Fruit fly (Drosophila melanogaster) whole organism, embryonic: ENCODE data around the gene Rchy1.
A peak's percentile ranks its signal among the peaks of the same experiment; 100 is the strongest.

Experiments
- CG10565 ChIP-seq: fragments of 200-800 bp; sonication (Bioruptor generic); optimal IDR thresholded peaks from 3 replicates; lab custom pipeline; 2016; ENCODE audit warnings: missing biosample characterization, mild to moderate bottlenecking, missing genetic modification characterization
- CG10979 ChIP-seq: fragments of 200-800 bp; sonication (Bioruptor generic); optimal IDR thresholded peaks from 2 replicates; lab custom pipeline; 2018; ENCODE audit warnings: missing biosample characterization, mild to moderate bottlenecking, missing genetic modification characterization, moderate library complexity
- CG12104 ChIP-seq: fragments of 200-800 bp; sonication (Bioruptor generic); optimal IDR thresholded peaks from 3 replicates; lab custom pipeline; 2016; ENCODE audit warnings: missing biosample characterization, missing genetic modification characterization
- CG12219 ChIP-seq: fragments of 200-800 bp; sonication (Bioruptor generic); optimal IDR thresholded peaks from 3 replicates; lab custom pipeline; 2018; ENCODE audit warnings: missing biosample characterization, mild to moderate bottlenecking, missing genetic modification characterization
- CG12744 ChIP-seq: fragments of 200-800 bp; sonication (Bioruptor generic); optimal IDR thresholded peaks from 2 replicates; lab custom pipeline; 2016; ENCODE audit warnings: missing biosample characterization, missing genetic modification characterization
- CG13123 ChIP-seq: fragments of 200-800 bp; sonication (Bioruptor generic); optimal IDR thresholded peaks from 2 replicates; lab custom pipeline; 2016; ENCODE audit warnings: missing biosample characterization, missing genetic modification characterization
- CG13424 ChIP-seq: fragments of 200-800 bp; sonication (Bioruptor generic); optimal IDR thresholded peaks from 2 replicates; lab custom pipeline; 2019; ENCODE audit warnings: missing biosample characterization, mild to moderate bottlenecking, missing genetic modification characterization, moderate library complexity
- CG13894 ChIP-seq: fragments of 200-800 bp; sonication (Bioruptor generic); optimal IDR thresholded peaks from 3 replicates; lab custom pipeline; 2018; ENCODE audit warnings: missing biosample characterization, mild to moderate bottlenecking, missing genetic modification characterization, moderate library complexity
- CG17186 ChIP-seq: fragments of 200-800 bp; sonication (Bioruptor generic); optimal IDR thresholded peaks from 3 replicates; lab custom pipeline; 2017; ENCODE audit warnings: missing biosample characterization, missing genetic modification reagents, missing genetic modification characterization
- CG1792 ChIP-seq: fragments of 200-800 bp; sonication (Bioruptor generic); optimal IDR thresholded peaks from 2 replicates; lab custom pipeline; 2016; ENCODE audit warnings: missing biosample characterization, missing genetic modification characterization
- CG2889 ChIP-seq: fragments of 200-800 bp; sonication (Bioruptor generic); IDR thresholded peaks from 3 replicates; pipeline ENCODE4 v1.3.6; 2022; ENCODE audit warnings: missing biosample characterization, missing genetic modification characterization
- CG3065 ChIP-seq: fragments of 200-800 bp; sonication (Bioruptor generic); optimal IDR thresholded peaks from 2 replicates; lab custom pipeline; 2016; ENCODE audit warnings: missing biosample characterization, missing genetic modification characterization
- CG31365 ChIP-seq: fragments of 200-800 bp; sonication (Bioruptor generic); optimal IDR thresholded peaks from 2 replicates; lab custom pipeline; 2018; ENCODE audit warnings: missing biosample characterization, mild to moderate bottlenecking, missing genetic modification characterization
- CG3163 ChIP-seq: fragments of 200-800 bp; sonication (Bioruptor generic); optimal IDR thresholded peaks from 3 replicates; lab custom pipeline; 2016; ENCODE audit warnings: missing biosample characterization, missing genetic modification characterization
- CG9609 ChIP-seq: fragments of 200-800 bp; sonication (Bioruptor generic); optimal IDR thresholded peaks from 3 replicates; lab custom pipeline; 2016; ENCODE audit warnings: missing biosample characterization, missing genetic modification characterization
- CG9876 ChIP-seq: fragments of 200-800 bp; sonication (Bioruptor generic); optimal IDR thresholded peaks from 2 replicates; lab custom pipeline; 2016; ENCODE audit warnings: missing biosample characterization, missing genetic modification characterization
- Dip2 ChIP-seq: fragments of 200-800 bp; sonication (Bioruptor generic); IDR thresholded peaks from 2 replicates; pipeline ENCODE4 v1.3.6; 2022; ENCODE audit warnings: missing biosample characterization, missing genetic modification characterization
- Doc2 ChIP-seq: fragments of 200-800 bp; sonication (Bioruptor generic); IDR thresholded peaks from 2 replicates; pipeline ENCODE4 v1.3.6; 2022; ENCODE audit warnings: missing biosample characterization, missing genetic modification characterization
- Doc3 ChIP-seq: fragments of 200-800 bp; sonication (Bioruptor generic); IDR thresholded peaks from 3 replicates; pipeline ENCODE4 v1.3.6; 2022; ENCODE audit warnings: missing biosample characterization, missing genetic modification characterization; ENCODE audit not compliant: partially characterized antibody
- H2.0 ChIP-seq: fragments of 200-800 bp; sonication (Bioruptor generic); IDR thresholded peaks from 2 replicates; pipeline ENCODE4 v1.3.6; 2022; ENCODE audit warnings: missing biosample characterization, missing genetic modification characterization
- Hand ChIP-seq: fragments of 200-800 bp; sonication (Bioruptor generic); optimal IDR thresholded peaks from 2 replicates; lab custom pipeline; 2017; ENCODE audit warnings: mild to moderate bottlenecking, missing biosample characterization, missing genetic modification reagents, missing genetic modification characterization
- Meics ChIP-seq: fragments of 200-800 bp; sonication (Bioruptor generic); optimal IDR thresholded peaks from 2 replicates; lab custom pipeline; 2017; ENCODE audit warnings: missing biosample characterization, mild to moderate bottlenecking, missing genetic modification characterization
- Mrtf ChIP-seq: fragments of 200-800 bp; sonication (Bioruptor generic); IDR thresholded peaks from 3 replicates; pipeline ENCODE4 v1.3.6; 2022; ENCODE audit warnings: missing biosample characterization, missing genetic modification characterization
- Oli ChIP-seq: fragments of 200-800 bp; sonication (Bioruptor generic); optimal IDR thresholded peaks from 2 replicates; lab custom pipeline; 2018; ENCODE audit warnings: missing biosample characterization, mild to moderate bottlenecking, missing genetic modification characterization, moderate library complexity
- Pdp1 ChIP-seq, 2 experiments: fragments of 200-800 bp; sonication (Bioruptor generic); optimal IDR thresholded peaks; 3 replicates each; lab custom pipeline; 2016; ENCODE audit warnings: missing biosample characterization in 2 of 2, missing genetic modification characterization in 2 of 2, mild to moderate bottlenecking in 1 of 2, moderate library complexity in 1 of 2
- Sox102F ChIP-seq: fragments of 200-800 bp; sonication (Bioruptor generic); optimal IDR thresholded peaks from 2 replicates; lab custom pipeline; 2018; ENCODE audit warnings: missing biosample characterization, mild to moderate bottlenecking, missing genetic modification characterization, moderate library complexity
- Ssrp ChIP-seq: fragments of 200-800 bp; sonication (Bioruptor generic); optimal IDR thresholded peaks from 2 replicates; lab custom pipeline; 2018; ENCODE audit warnings: missing biosample characterization, mild to moderate bottlenecking, missing genetic modification characterization, moderate library complexity
- TFAM ChIP-seq: fragments of 200-800 bp; sonication (Bioruptor generic); optimal IDR thresholded peaks from 2 replicates; lab custom pipeline; 2017; ENCODE audit warnings: missing biosample characterization, missing genetic modification characterization, inconsistent platforms
- Usf ChIP-seq: fragments of 200-800 bp; sonication (Bioruptor generic); optimal IDR thresholded peaks from 2 replicates; lab custom pipeline; 2017; ENCODE audit warnings: missing genotype, missing biosample characterization, missing genetic modification characterization
- Xbp1 ChIP-seq: fragments of 200-800 bp; sonication (Bioruptor generic); optimal IDR thresholded peaks from 3 replicates; lab custom pipeline; 2016; ENCODE audit warnings: missing biosample characterization, mild to moderate bottlenecking, missing genetic modification characterization
- al ChIP-seq: fragments of 200-800 bp; sonication (Bioruptor generic); IDR thresholded peaks from 2 replicates; pipeline ENCODE4 v1.3.6; 2022; ENCODE audit warnings: missing biosample characterization, missing genetic modification characterization
- ato ChIP-seq: fragments of 200-800 bp; sonication (Bioruptor generic); IDR thresholded peaks from 2 replicates; pipeline ENCODE4 v1.3.6; 2022; ENCODE audit warnings: missing biosample characterization, missing genetic modification characterization; ENCODE audit not compliant: partially characterized antibody
- croc ChIP-seq: fragments of 200-800 bp; sonication (Bioruptor generic); conservative IDR thresholded peaks from 3 replicates; pipeline ENCODE4 v1.3.6; 2022; ENCODE audit warnings: missing biosample characterization, missing genetic modification characterization
- crp ChIP-seq, 2 experiments: fragments of 200-800 bp; sonication (Bioruptor generic); optimal IDR thresholded peaks; 2 replicates in 1 of 2; 3 replicates in 1 of 2; lab custom pipeline; 2017; ENCODE audit warnings: missing biosample characterization in 2 of 2, missing genetic modification characterization in 2 of 2, mild to moderate bottlenecking in 1 of 2, moderate library complexity in 1 of 2
- disco-r ChIP-seq: fragments of 200-800 bp; sonication (Bioruptor generic); optimal IDR thresholded peaks from 2 replicates; lab custom pipeline; 2016; ENCODE audit warnings: missing biosample characterization, missing genetic modification characterization
- dmrt11E ChIP-seq: fragments of 200-800 bp; sonication (Bioruptor generic); optimal IDR thresholded peaks from 3 replicates; lab custom pipeline; 2018; ENCODE audit warnings: missing biosample characterization, mild to moderate bottlenecking, missing genetic modification characterization, moderate library complexity
- eve ChIP-seq, 2 experiments: fragments of >200 bp; optimal IDR thresholded peaks; 2 replicates each; lab custom pipeline; 2017; ENCODE audit warnings: missing biosample characterization in 2 of 2, missing genetic modification characterization in 2 of 2
- gcm2 ChIP-seq: fragments of 200-800 bp; sonication (Bioruptor generic); optimal IDR thresholded peaks from 2 replicates; lab custom pipeline; 2016; ENCODE audit warnings: missing biosample characterization, missing genetic modification characterization
- inv ChIP-seq: fragments of 200-800 bp; sonication (Bioruptor generic); IDR thresholded peaks from 2 replicates; pipeline ENCODE4 v1.3.6; 2022; ENCODE audit warnings: missing biosample characterization, missing genetic modification characterization; ENCODE audit not compliant: partially characterized antibody
- onecut ChIP-seq: fragments of 200-800 bp; sonication (Bioruptor generic); IDR thresholded peaks from 2 replicates; pipeline ENCODE4 v1.3.6; 2022; ENCODE audit warnings: missing biosample characterization, missing genetic modification characterization
- pan ChIP-seq, 4 experiments: fragments of >200 bp in 3 of 4; fragments of 200-800 bp in 1 of 4; sonication (Bioruptor generic) in 1 of 4; optimal IDR thresholded peaks in 3 of 4; IDR thresholded peaks in 1 of 4; 2 replicates each; pipeline versions ENCODE4 v1.3.6 to Lab custom; 2017 to 2022; ENCODE audit warnings: missing biosample characterization in 2 of 4, missing genetic modification characterization in 2 of 4, mixed read lengths in 1 of 4
- pzg ChIP-seq: fragments of 200-800 bp; sonication (Bioruptor generic); optimal IDR thresholded peaks from 3 replicates; lab custom pipeline; 2018; ENCODE audit warnings: missing biosample characterization, mild to moderate bottlenecking, missing genetic modification characterization, moderate library complexity
- repo ChIP-seq: fragments of 200-800 bp; sonication (Bioruptor generic); optimal IDR thresholded peaks from 2 replicates; lab custom pipeline; 2016; ENCODE audit warnings: missing biosample characterization, missing genetic modification characterization
- row ChIP-seq: fragments of 200-800 bp; sonication (Bioruptor generic); IDR thresholded peaks from 3 replicates; pipeline ENCODE4 v1.3.6; 2022; ENCODE audit warnings: missing biosample characterization, missing genetic modification characterization
- sisA ChIP-seq: fragments of 200-800 bp; sonication (Bioruptor generic); IDR thresholded peaks from 2 replicates; pipeline ENCODE4 v1.3.6; 2022; ENCODE audit warnings: missing biosample characterization, missing genetic modification characterization
- ssp ChIP-seq: fragments of 200-800 bp; sonication (Bioruptor generic); IDR thresholded peaks from 2 replicates; pipeline ENCODE4 v1.3.6; 2022; ENCODE audit warnings: missing biosample characterization, missing genetic modification characterization
- tgo ChIP-seq: fragments of 200-800 bp; sonication (Bioruptor generic); IDR thresholded peaks from 3 replicates; pipeline ENCODE4 v1.3.6; 2022; ENCODE audit warnings: missing biosample characterization, missing genetic modification characterization
- tin ChIP-seq: fragments of 200-800 bp; sonication (Bioruptor generic); optimal IDR thresholded peaks from 3 replicates; lab custom pipeline; 2016; ENCODE audit warnings: missing biosample characterization, missing genetic modification characterization
- unpg ChIP-seq: fragments of 200-800 bp; sonication (Bioruptor generic); optimal IDR thresholded peaks from 3 replicates; lab custom pipeline; 2018; ENCODE audit warnings: missing biosample characterization, mild to moderate bottlenecking, missing genetic modification characterization, moderate library complexity
- usp ChIP-seq: fragments of >200 bp; optimal IDR thresholded peaks from 2 replicates; lab custom pipeline; 2017; ENCODE audit warnings: missing biosample characterization, missing genetic modification characterization

Rchy1 gene

DNA sequence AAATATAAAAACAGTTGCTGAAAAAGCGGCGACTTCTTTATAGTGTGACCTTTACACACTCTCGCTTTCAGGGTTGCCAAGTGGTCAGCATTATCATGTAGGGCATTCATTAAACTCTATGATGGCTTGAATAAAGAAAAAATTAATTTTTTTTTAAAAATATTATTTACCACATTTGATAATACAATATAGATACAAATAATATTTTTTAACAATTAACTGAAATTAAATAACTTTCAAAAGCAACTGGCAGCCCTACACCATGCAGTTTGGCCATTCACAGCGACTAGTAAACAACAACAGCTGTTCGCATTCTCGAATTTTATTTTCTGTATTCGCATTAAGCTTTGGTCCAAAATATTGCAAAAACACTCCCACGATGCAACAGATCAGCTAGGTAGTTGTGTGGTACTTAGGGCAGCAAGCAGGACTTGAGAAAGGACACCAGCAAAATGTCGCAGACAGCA, 25.3 kb upstream of the Rchy1 start, which contains the start of the genes Phf5a and CG31638 (continued):
- TF ChIP-seq crp (GFP tag; optimal IDR thresholded peaks at IDR 0.05; lab: Kevin White, UChicago), result peak; percentile 57 to 93
- peak; percentile 28; the same call in 1 of the 2 replicates for TF ChIP-seq onecut (GFP tag; lab: Robert Waterston, UW)
- TF ChIP-seq CG13123 (GFP tag; lab: Kevin White, UChicago), result peak; percentile 79
- TF ChIP-seq Ssrp (tag; lab: Kevin White, UChicago), result peak; percentile 53
- TF ChIP-seq Usf (GFP tag; lab: Kevin White, UChicago), result peak; percentile 58
- peak; percentile 53; the same call in 1 of the 2 replicates for TF ChIP-seq H2.0 (GFP tag; lab: Robert Waterston, UW)
- peak; percentile 88 for TF ChIP-seq CG3065 (GFP tag; lab: Kevin White, UChicago)
- peak; percentile 89 for TF ChIP-seq Oli (tag; lab: Kevin White, UChicago)
- peak; percentile 96 for TF ChIP-seq CG13894 (tag; lab: Kevin White, UChicago)
- peak; percentile 83 for TF ChIP-seq CG12219 (GFP tag; lab: Kevin White, UChicago)
- TF ChIP-seq CG12104 (GFP tag; lab: Kevin White, UChicago), result peak; percentile 58
- peak; percentile 98 for TF ChIP-seq CG13424 (tag; lab: Kevin White, UChicago)
- peak; percentile 96 for TF ChIP-seq Meics (GFP tag; lab: Kevin White, UChicago)
- no peak for TF ChIP-seq inv
- TF ChIP-seq CG2889 (GFP tag; lab: Robert Waterston, UW), result peak; percentile 97
- TF ChIP-seq CG31365 (tag; lab: Kevin White, UChicago), result peak; percentile 35
- TF ChIP-seq Xbp1, result peak; percentile 74
- TF ChIP-seq al (GFP tag; lab: Robert Waterston, UW), result peak; percentile 96
- TF ChIP-seq CG1792 (GFP tag; lab: Kevin White, UChicago), result no peak
- TF ChIP-seq pan (optimal IDR thresholded peaks at IDR 0.05; lab: Kevin White, UChicago), result no peak
- peak in 1 of 2 experiments; percentile 98 for TF ChIP-seq pan (GFP tag; optimal IDR thresholded peaks at IDR 0.05 in 1 of 2, IDR thresholded peaks at IDR 0.05 in 1 of 2)
- TF ChIP-seq row (GFP tag; lab: Robert Waterston, UW), result peak; percentile 99
- peak; percentile 14 to 87 for TF ChIP-seq Pdp1 (GFP tag; optimal IDR thresholded peaks at IDR 0.05; lab: Kevin White, UChicago)
- no peak for TF ChIP-seq CG10565 (GFP tag; lab: Kevin White, UChicago)
- TF ChIP-seq Mrtf (GFP tag; lab: Robert Waterston, UW), result peak; percentile 38; the same call in 1 of the 3 replicates
- peak; percentile 87 for TF ChIP-seq unpg
- TF ChIP-seq ato (GFP tag; lab: Robert Waterston, UW), result no peak
- TF ChIP-seq sisA (GFP tag; lab: Robert Waterston, UW), result peak; percentile 92
- TF ChIP-seq CG9876, result peak; percentile 28
- TF ChIP-seq pzg, result peak; percentile 64
- TF ChIP-seq dmrt11E, result peak; percentile 93
- TF ChIP-seq usp, result no peak
- TF ChIP-seq CG3163 (GFP tag; lab: Kevin White, UChicago), result no peak
- TF ChIP-seq Hand, result peak; percentile 74
- no peak for TF ChIP-seq Doc3
- TF ChIP-seq ssp (GFP tag; lab: Robert Waterston, UW), result peak; percentile 48
- TF ChIP-seq gcm2 (GFP tag; lab: Kevin White, UChicago), result peak; percentile 70
- peak; percentile 93 for TF ChIP-seq croc (GFP tag; lab: Robert Waterston, UW)
- TF ChIP-seq TFAM (GFP tag; lab: Kevin White, UChicago), result peak; percentile 69
- TF ChIP-seq Sox102F (GFP tag; lab: Kevin White, UChicago), result no peak
- TF ChIP-seq CG12744 (GFP tag; lab: Kevin White, UChicago), result no peak
- no peak for TF ChIP-seq repo (GFP tag; lab: Kevin White, UChicago)
- peak; percentile 91 for TF ChIP-seq Doc2 (GFP tag; lab: Robert Waterston, UW)
- peak; percentile 95 for TF ChIP-seq CG10979 (tag; lab: Kevin White, UChicago)
- TF ChIP-seq CG9609, result peak; percentile 73
- TF ChIP-seq CG17186, result peak; percentile 22
- no peak for TF ChIP-seq eve (GFP tag; optimal IDR thresholded peaks at IDR 0.05; lab: Kevin White, UChicago)
- TF ChIP-seq disco-r, result peak; percentile 39
- peak; percentile 91 for TF ChIP-seq tin (GFP tag; lab: Kevin White, UChicago)
- peak; percentile 58 for TF ChIP-seq Dip2
- peak; percentile 71 for TF ChIP-seq tgo (GFP tag; lab: Robert Waterston, UW)
